Fruit fly (Drosophila melanogaster): ENCODE results near the gene CG3916.

CG3916 gene

DNA sequence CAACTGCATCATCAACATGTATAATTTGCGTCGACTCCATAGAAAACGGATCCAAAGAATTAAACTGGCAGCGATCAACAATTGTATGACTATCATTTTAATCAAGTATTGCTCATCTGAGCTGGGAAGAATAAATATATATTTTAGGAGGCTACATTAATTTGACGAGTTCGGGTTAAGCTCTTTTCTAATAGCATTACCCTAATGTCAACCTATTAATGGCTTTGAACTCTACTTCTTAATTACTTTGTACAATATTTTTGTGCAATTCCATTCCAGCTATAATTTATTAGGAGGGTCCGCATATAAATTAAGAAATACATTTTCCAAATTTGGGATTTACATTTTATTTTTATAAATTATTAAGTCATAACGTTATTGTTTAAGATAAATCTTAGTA is 7.6 kb downstream of the CG3916 start, which contains the start of gene Cyp313a2:
Gene Cyp313a2 (minus strand): TSS at position 101 of the 400 bp plus-strand sequence.
- no peak for TF ChIP-seq dmrt93B (GFP tag; optimal IDR thresholded peaks at IDR 0.05)
- no peak for TF ChIP-seq sv (GFP tag; optimal IDR thresholded peaks at IDR 0.05)
- TF ChIP-seq dl (GFP tag; optimal IDR thresholded peaks at IDR 0.05; ENCODE audit: insufficient read depth in 1 of 2, partially characterized antibody in 2 of 2), result no peak
- TF ChIP-seq CrebA (GFP tag; optimal IDR thresholded peaks at IDR 0.05; ENCODE audit: borderline replicate concordance), result no peak
- no peak for TF ChIP-seq Mio (GFP tag; optimal IDR thresholded peaks at IDR 0.05)
- no peak for TF ChIP-seq Sp1 (GFP tag; optimal IDR thresholded peaks at IDR 0.05)
- TF ChIP-seq sage (GFP tag; optimal IDR thresholded peaks at IDR 0.05), result no peak
- no peak for TF ChIP-seq fru (GFP tag; optimal IDR thresholded peaks at IDR 0.05)
- no peak for TF ChIP-seq ey (GFP tag; optimal IDR thresholded peaks at IDR 0.05)

DNA sequence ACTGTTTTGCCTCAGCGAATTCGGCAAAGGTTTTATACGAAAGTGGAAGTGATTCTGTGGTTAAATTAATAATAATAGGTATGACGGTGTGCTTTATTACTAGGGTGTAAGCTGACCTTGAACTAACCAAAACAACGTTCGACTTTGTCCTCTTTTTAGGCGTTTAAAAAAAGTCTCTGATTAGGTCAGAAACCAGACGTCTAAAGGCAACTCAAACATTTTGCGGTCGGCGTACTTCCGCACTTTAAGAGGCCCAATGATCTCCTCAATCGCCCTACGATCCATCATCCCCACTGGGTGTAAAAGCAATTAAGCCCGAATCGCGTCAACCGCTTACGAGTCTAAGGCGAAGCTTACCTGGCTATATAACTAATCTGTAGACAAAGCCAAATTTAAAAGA is 10.0 kb downstream of the CG3916 start, which contains the start of gene Cyp313a3:
Gene Cyp313a3 (minus strand): TSS at position 101 of the 400 bp plus-strand sequence.
- TF ChIP-seq tai (GFP tag; optimal IDR thresholded peaks at IDR 0.05) (no peak), pan (optimal IDR thresholded peaks at IDR 0.05) (no peak), jim (GFP tag; optimal IDR thresholded peaks at IDR 0.05) (no peak), woc (GFP tag; optimal IDR thresholded peaks at IDR 0.05) (no peak), Myc (optimal IDR thresholded peaks at IDR 0.05) (no peak), Dfd (GFP tag; optimal IDR thresholded peaks at IDR 0.05) (no peak), dl (GFP tag; optimal IDR thresholded peaks at IDR 0.05; ENCODE audit: insufficient read depth in 1 of 2, partially characterized antibody in 2 of 2) (no peak), rgr (GFP tag; optimal IDR thresholded peaks at IDR 0.05) (no peak), br (GFP tag; optimal IDR thresholded peaks at IDR 0.05) (no peak), foxo (GFP tag; optimal IDR thresholded peaks at IDR 0.05) (no peak), sv (GFP tag; optimal IDR thresholded peaks at IDR 0.05) (no peak), CG32264 (GFP tag; optimal IDR thresholded peaks at IDR 0.05) (no peak), h (GFP tag; optimal IDR thresholded peaks at IDR 0.05) (no peak), brk (GFP tag; optimal IDR thresholded peaks at IDR 0.05) (no peak), usp (GFP tag; optimal IDR thresholded peaks at IDR 0.05) (no peak), Mio (GFP tag; optimal IDR thresholded peaks at IDR 0.05) (no peak), Jra (GFP tag; optimal IDR thresholded peaks at IDR 0.05) (no peak), dmrt93B (GFP tag; optimal IDR thresholded peaks at IDR 0.05) (no peak)

DNA sequence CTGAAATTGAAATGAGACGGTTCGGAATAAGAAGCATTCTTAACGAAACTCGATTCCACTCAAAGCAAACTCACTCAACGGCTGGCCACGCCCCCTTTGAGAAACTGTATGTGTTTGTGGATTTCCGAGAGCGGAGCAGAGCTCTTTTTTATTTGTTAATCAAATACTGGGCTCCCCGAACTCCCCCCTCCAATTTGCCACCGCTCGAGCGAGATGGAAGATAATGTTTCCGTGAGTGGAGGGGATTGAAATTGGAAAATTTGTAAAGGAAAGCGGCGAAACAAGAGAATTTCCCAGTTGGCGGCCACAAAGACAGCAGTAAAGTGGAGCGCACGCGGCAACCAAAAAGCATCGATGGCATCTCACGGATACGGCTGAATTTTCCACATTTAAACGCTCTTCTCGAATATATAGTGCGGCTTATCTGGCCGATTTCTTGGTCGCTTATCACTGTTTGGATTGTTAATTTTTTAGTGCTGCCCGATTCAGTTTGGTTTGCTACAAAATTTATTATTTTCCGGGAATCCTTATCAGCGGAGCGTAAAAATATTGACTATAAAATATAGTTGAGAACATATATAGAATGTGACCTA is 15.4 kb downstream of the CG3916 start:
- no peak for TF ChIP-seq psq (GFP tag; optimal IDR thresholded peaks at IDR 0.05)
- peak in 1 of 2 experiments; percentile 41 for TF ChIP-seq dl (GFP tag; optimal IDR thresholded peaks at IDR 0.05; ENCODE audit: insufficient read depth in 1 of 2, partially characterized antibody in 2 of 2)
- no peak for TF ChIP-seq OdsH (GFP tag; optimal IDR thresholded peaks at IDR 0.05)
- peak; percentile 4 for TF ChIP-seq Dif (GFP tag; optimal IDR thresholded peaks at IDR 0.05; ENCODE audit: partially characterized antibody)
- no peak for TF ChIP-seq jim (GFP tag; optimal IDR thresholded peaks at IDR 0.05)

dm6 chr3R:12248243-12248642 is 19.0 kb downstream of the CG3916 start:
- TF ChIP-seq OdsH (GFP tag; optimal IDR thresholded peaks at IDR 0.05) (no peak), N (GFP tag; optimal IDR thresholded peaks at IDR 0.05) (no peak), Vsx2 (GFP tag; optimal IDR thresholded peaks at IDR 0.05; ENCODE audit: partially characterized antibody) (no peak), CG9705 (GFP tag; optimal IDR thresholded peaks at IDR 0.05) (no peak), ey (GFP tag; optimal IDR thresholded peaks at IDR 0.05) (no peak), CG32264 (GFP tag; optimal IDR thresholded peaks at IDR 0.05) (no peak), dmrt93B (GFP tag; optimal IDR thresholded peaks at IDR 0.05) (no peak), fru (GFP tag; optimal IDR thresholded peaks at IDR 0.05) (no peak), lola (GFP tag; optimal IDR thresholded peaks at IDR 0.05) (no peak), sage (GFP tag; optimal IDR thresholded peaks at IDR 0.05) (no peak), usp (GFP tag; optimal IDR thresholded peaks at IDR 0.05) (no peak), HLH106 (tag; optimal IDR thresholded peaks at IDR 0.05) (no peak), sv (GFP tag; optimal IDR thresholded peaks at IDR 0.05) (no peak), Rel (GFP tag; optimal IDR thresholded peaks at IDR 0.05) (no peak), Rel (tag; optimal IDR thresholded peaks at IDR 0.05) (no peak), Mio (GFP tag; optimal IDR thresholded peaks at IDR 0.05) (no peak), Jra (GFP tag; optimal IDR thresholded peaks at IDR 0.05) (no peak)

All from whole organism, wandering third instar larva.